Fruit fly (Drosophila melanogaster) whole organism: ENCODE results near the gene Gdh.

ENCODE experiments used
- CG8478 ChIP-seq: fragments of >200 bp; optimal IDR thresholded peaks from 2 replicates; lab custom pipeline; 2018; ENCODE audit warnings: inconsistent platforms
- Dll ChIP-seq: fragments of >200 bp; optimal IDR thresholded peaks from 2 replicates; lab custom pipeline; 2017
- EcR ChIP-seq, 2 experiments: fragments of >200 bp; optimal IDR thresholded peaks; 2 replicates each; lab custom pipeline; 2017; ENCODE audit warnings: missing biosample characterization in 2 of 2, missing genetic modification characterization in 2 of 2, missing genetic modification reagents in 2 of 2

DNA sequence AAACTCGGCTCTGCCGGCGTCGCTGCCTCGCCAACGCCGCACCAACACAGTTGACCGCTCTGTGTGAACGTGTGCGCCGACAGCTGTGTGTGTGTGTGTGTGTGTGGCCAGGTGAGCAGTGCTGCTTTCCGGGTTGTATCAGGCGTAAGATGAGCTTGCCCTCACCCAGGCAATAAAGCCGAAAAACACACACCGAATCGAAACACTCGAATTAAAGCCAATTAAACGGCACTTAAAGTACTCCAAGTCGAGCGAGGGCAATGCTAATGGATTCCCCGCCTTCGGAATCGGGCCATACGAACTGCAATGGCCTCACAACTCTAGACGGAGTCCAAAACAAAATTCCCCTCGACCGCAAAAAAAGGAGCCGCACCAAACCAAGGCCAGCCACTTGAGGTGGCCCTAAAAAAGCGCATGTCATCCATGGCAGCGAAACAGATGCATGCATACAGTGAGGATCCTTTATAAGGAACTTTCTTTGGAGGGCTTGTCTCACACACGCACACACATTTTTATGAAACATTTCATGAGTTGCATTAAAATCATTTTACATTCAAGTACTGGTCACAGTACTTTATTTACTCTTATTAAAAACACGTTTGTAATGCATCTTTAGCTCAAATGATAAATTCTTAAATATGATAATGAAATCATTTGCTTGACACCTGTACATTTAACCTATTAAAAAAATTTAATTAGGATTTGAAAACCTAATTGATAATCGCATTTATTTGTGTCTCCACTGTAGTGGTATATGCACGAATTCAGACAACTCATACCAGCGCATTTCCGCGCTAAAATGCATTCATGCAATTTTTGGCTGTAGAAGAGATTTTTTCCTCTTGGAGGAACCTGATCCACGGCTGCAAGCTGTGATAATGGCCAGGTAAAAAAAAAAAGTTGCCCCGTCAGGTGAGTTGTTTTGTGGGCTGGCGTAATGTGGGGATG is 5.8 kb upstream of the Gdh start:
- no peak for TF ChIP-seq CG8478 (lab: Kevin White, UChicago)
- peak; percentile 56 for TF ChIP-seq Dll (lab: Kevin White, UChicago)
- TF ChIP-seq EcR (GFP tag; optimal IDR thresholded peaks at IDR 0.05; lab: Kevin White, UChicago): no peak
